Worm (Caenorhabditis elegans) whole organism, young adult: ENCODE results near the gene W09G12.10.

ENCODE experiments used
- C17E4.6 ChIP-seq: fragments of 200-800 bp; sonication (Bioruptor generic); IDR thresholded peaks from 2 replicates; pipeline ENCODE4 v1.3.6; 2022; ENCODE audit warnings: missing genetic modification reagents, missing genetic modification characterization, missing compliant biosample characterization
- F10E7.11 ChIP-seq: sonication (generic microtip); optimal IDR thresholded peaks from 2 replicates; lab custom pipeline; 2017; ENCODE audit warnings: mild to moderate bottlenecking, missing genetic modification characterization, moderate library complexity, missing compliant biosample characterization
- F23B12.7 ChIP-seq: sonication (generic microtip); optimal IDR thresholded peaks from 2 replicates; lab custom pipeline; 2017; ENCODE audit warnings: missing genetic modification characterization, mild to moderate bottlenecking, missing compliant biosample characterization, antibody characterized with exemption, moderate library complexity; ENCODE audit not compliant: insufficient read depth
- F33H1.4 ChIP-seq: fragments of 200-800 bp; sonication (Bioruptor generic); IDR thresholded peaks from 2 replicates; pipeline ENCODE4 v1.3.6; 2022; ENCODE audit warnings: missing genetic modification reagents, missing genetic modification characterization, missing compliant biosample characterization
- F55B11.4 ChIP-seq: sonication (generic microtip); optimal IDR thresholded peaks from 2 replicates; lab custom pipeline; 2016; ENCODE audit warnings: missing compliant biosample characterization, missing genetic modification characterization, borderline replicate concordance; ENCODE audit not compliant: insufficient read depth
- K12H6.12 ChIP-seq: fragments of 200-800 bp; sonication (Bioruptor generic); optimal IDR thresholded peaks from 2 replicates; lab custom pipeline; 2018; ENCODE audit warnings: mild to moderate bottlenecking, missing genetic modification characterization, missing compliant biosample characterization
- T07F8.4 ChIP-seq: sonication (generic microtip); optimal IDR thresholded peaks from 2 replicates; lab custom pipeline; 2016; ENCODE audit warnings: mild to moderate bottlenecking, missing genetic modification characterization, moderate library complexity, missing compliant biosample characterization
- T26A5.8 ChIP-seq: sonication (generic microtip); optimal IDR thresholded peaks from 2 replicates; lab custom pipeline; 2016; ENCODE audit warnings: missing genetic modification characterization, missing compliant biosample characterization
- Y53G8AR.9 ChIP-seq: fragments of 200-800 bp; sonication (Bioruptor generic); conservative IDR thresholded peaks from 2 replicates; pipeline ENCODE4 v1.3.6; 2022; ENCODE audit warnings: missing genetic modification reagents, missing genetic modification characterization, missing compliant biosample characterization
- Y56A3A.18 ChIP-seq: fragments of 200-800 bp; sonication (Bioruptor generic); IDR thresholded peaks from 2 replicates; pipeline ENCODE4 v1.3.6; 2022; ENCODE audit warnings: missing genetic modification reagents, missing genetic modification characterization, missing compliant biosample characterization
- Y67H2A.10 ChIP-seq: fragments of 200-800 bp; sonication (Bioruptor generic); conservative IDR thresholded peaks from 2 replicates; pipeline ENCODE4 v1.3.6; 2022; ENCODE audit warnings: missing genetic modification reagents, missing genetic modification characterization, missing compliant biosample characterization
- Y79H2A.3 ChIP-seq: fragments of 200-800 bp; sonication (Bioruptor generic); conservative IDR thresholded peaks from 2 replicates; pipeline ENCODE4 v1.3.6; 2022; ENCODE audit warnings: missing genetic modification reagents, missing genetic modification characterization, missing compliant biosample characterization
- athp-1 ChIP-seq: sonication (generic microtip); optimal IDR thresholded peaks from 2 replicates; lab custom pipeline; 2017; ENCODE audit warnings: mild to moderate bottlenecking, missing genetic modification characterization, missing compliant biosample characterization
- attf-3 ChIP-seq: fragments of 200-800 bp; sonication (Bioruptor generic); conservative IDR thresholded peaks from 2 replicates; pipeline ENCODE4 v1.3.6; 2022; ENCODE audit warnings: missing genetic modification reagents, missing genetic modification characterization, missing compliant biosample characterization
- bed-1 ChIP-seq: fragments of 200-800 bp; sonication (Bioruptor generic); IDR thresholded peaks from 2 replicates; pipeline ENCODE4 v1.3.6; 2022; ENCODE audit warnings: missing genetic modification reagents, missing genetic modification characterization, missing compliant biosample characterization
- ccch-3 ChIP-seq: fragments of 200-800 bp; sonication (Bioruptor generic); optimal IDR thresholded peaks from 2 replicates; lab custom pipeline; 2018; ENCODE audit warnings: mild to moderate bottlenecking, missing genetic modification characterization, missing compliant biosample characterization
- cebp-1 ChIP-seq, 2 experiments: fragments of 200-800 bp in 1 of 2; sonication (Bioruptor generic) in 1 of 2; sonication (generic microtip) in 1 of 2; IDR thresholded peaks in 1 of 2; optimal IDR thresholded peaks in 1 of 2; 2 replicates each; pipeline versions ENCODE4 v1.3.6 to Lab custom; 2017 to 2022; ENCODE audit warnings: missing compliant biosample characterization in 2 of 2, missing genetic modification characterization in 2 of 2, mild to moderate bottlenecking in 1 of 2, missing genetic modification reagents in 1 of 2, moderate library complexity in 1 of 2
- ceh-79 ChIP-seq: sonication (generic microtip); optimal IDR thresholded peaks from 2 replicates; lab custom pipeline; 2017; ENCODE audit warnings: mild to moderate bottlenecking, missing genetic modification characterization, missing compliant biosample characterization
- ceh-91 ChIP-seq: fragments of 200-800 bp; sonication (Bioruptor generic); IDR thresholded peaks from 2 replicates; pipeline ENCODE4 v1.3.6; 2022; ENCODE audit warnings: missing genetic modification reagents, missing genetic modification characterization, missing compliant biosample characterization
- chd-7 ChIP-seq: sonication (generic microtip); optimal IDR thresholded peaks from 2 replicates; lab custom pipeline; 2016; ENCODE audit warnings: mild to moderate bottlenecking, missing genetic modification characterization, moderate library complexity, missing compliant biosample characterization
- dox-1 ChIP-seq: fragments of 200-800 bp; sonication (Bioruptor generic); IDR thresholded peaks from 2 replicates; pipeline ENCODE4 v1.3.6; 2022; ENCODE audit warnings: missing genetic modification reagents, missing genetic modification characterization, missing compliant biosample characterization
- egl-18 ChIP-seq: fragments of 200-800 bp; sonication (Bioruptor generic); IDR thresholded peaks from 2 replicates; pipeline ENCODE4 v1.3.6; 2022; ENCODE audit warnings: missing genetic modification reagents, missing genetic modification characterization, missing compliant biosample characterization
- egl-44 ChIP-seq: fragments of 200-800 bp; sonication (Bioruptor generic); IDR thresholded peaks from 2 replicates; pipeline ENCODE4 v1.3.6; 2022; ENCODE audit warnings: missing genetic modification reagents, missing genetic modification characterization, missing compliant biosample characterization
- hmg-1.2 ChIP-seq: fragments of 200-800 bp; sonication (Bioruptor generic); IDR thresholded peaks from 2 replicates; pipeline ENCODE4 v1.3.6; 2022; ENCODE audit warnings: missing genetic modification reagents, missing genetic modification characterization, missing compliant biosample characterization
- lag-1 ChIP-seq: fragments of 200-800 bp; sonication (Bioruptor generic); IDR thresholded peaks from 2 replicates; pipeline ENCODE4 v1.3.6; 2022; ENCODE audit warnings: missing genetic modification reagents, missing genetic modification characterization, missing compliant biosample characterization
- lin-26 ChIP-seq: fragments of 200-800 bp; sonication (Bioruptor generic); IDR thresholded peaks from 2 replicates; pipeline ENCODE4 v1.3.6; 2022; ENCODE audit warnings: missing genetic modification reagents, missing genetic modification characterization, missing compliant biosample characterization
- lin-40 ChIP-seq: sonication (generic microtip); optimal IDR thresholded peaks from 2 replicates; lab custom pipeline; 2016; ENCODE audit warnings: missing genetic modification characterization, mild to moderate bottlenecking, missing compliant biosample characterization, missing genotype, missing genetic modification reagents
- lin-54 ChIP-seq: fragments of 200-800 bp; sonication (Bioruptor generic); optimal IDR thresholded peaks from 2 replicates; lab custom pipeline; 2018; ENCODE audit warnings: mild to moderate bottlenecking, missing genetic modification characterization, missing compliant biosample characterization
- lsl-1 ChIP-seq: fragments of 200-800 bp; sonication (Bioruptor generic); optimal IDR thresholded peaks from 2 replicates; lab custom pipeline; 2018; ENCODE audit warnings: mild to moderate bottlenecking, missing genetic modification characterization, moderate library complexity, missing compliant biosample characterization
- madf-10 ChIP-seq: sonication (generic microtip); optimal IDR thresholded peaks from 2 replicates; lab custom pipeline; 2016; ENCODE audit warnings: mild to moderate bottlenecking, missing genetic modification characterization, missing compliant biosample characterization
- madf-8 ChIP-seq: fragments of 200-800 bp; sonication (Bioruptor generic); conservative IDR thresholded peaks from 2 replicates; pipeline ENCODE4 v1.3.6; 2022; ENCODE audit warnings: missing genetic modification reagents, missing genetic modification characterization, missing compliant biosample characterization
- mcd-1 ChIP-seq: fragments of 200-800 bp; sonication (Bioruptor generic); IDR thresholded peaks from 2 replicates; pipeline ENCODE4 v1.3.6; 2022; ENCODE audit warnings: missing genetic modification reagents, missing genetic modification characterization, missing compliant biosample characterization
- nhr-179 ChIP-seq: sonication (generic microtip); optimal IDR thresholded peaks from 2 replicates; lab custom pipeline; 2016; ENCODE audit warnings: mild to moderate bottlenecking, missing genetic modification characterization, missing compliant biosample characterization
- nhr-90 ChIP-seq: sonication (generic microtip); optimal IDR thresholded peaks from 2 replicates; lab custom pipeline; 2016; ENCODE audit warnings: missing genotype, mild to moderate bottlenecking, missing genetic modification characterization, missing compliant biosample characterization
- pbrm-1 ChIP-seq: fragments of 200-800 bp; sonication (Bioruptor generic); IDR thresholded peaks from 2 replicates; pipeline ENCODE4 v1.3.6; 2022; ENCODE audit warnings: missing genetic modification reagents, missing genetic modification characterization, missing compliant biosample characterization
- rcor-1 ChIP-seq: fragments of 200-800 bp; sonication (Bioruptor generic); IDR thresholded peaks from 2 replicates; pipeline ENCODE4 v1.3.6; 2022; ENCODE audit warnings: missing genetic modification reagents, missing genetic modification characterization, missing compliant biosample characterization
- rec-8 ChIP-seq, 2 experiments: sonication (generic microtip); optimal IDR thresholded peaks; 2 replicates each; lab custom pipeline; 2016; ENCODE audit warnings: mild to moderate bottlenecking in 2 of 2, missing genetic modification characterization in 2 of 2, missing genetic modification reagents in 2 of 2, missing genotype in 2 of 2, missing biosample characterization in 1 of 2, missing compliant biosample characterization in 1 of 2, moderate library complexity in 1 of 2
- snpc-1.1 ChIP-seq: sonication (generic microtip); optimal IDR thresholded peaks from 2 replicates; lab custom pipeline; 2017; ENCODE audit warnings: missing genetic modification characterization, mild to moderate bottlenecking, missing compliant biosample characterization, antibody characterized with exemption, moderate library complexity, missing genotype, missing genetic modification reagents; ENCODE audit not compliant: insufficient read depth
- snpc-3.4 ChIP-seq: sonication (generic microtip); optimal IDR thresholded peaks from 2 replicates; lab custom pipeline; 2017; ENCODE audit warnings: missing genetic modification characterization, mild to moderate bottlenecking, missing compliant biosample characterization, antibody characterized with exemption, moderate library complexity, missing genotype, missing genetic modification reagents
- tbp1 ChIP-seq: fragments of 200-800 bp; sonication (Bioruptor generic); optimal IDR thresholded peaks from 2 replicates; lab custom pipeline; 2018; ENCODE audit warnings: mild to moderate bottlenecking, missing genetic modification characterization, missing compliant biosample characterization
- tbx-9 ChIP-seq: sonication (generic microtip); optimal IDR thresholded peaks from 2 replicates; lab custom pipeline; 2016; ENCODE audit warnings: borderline replicate concordance, missing genetic modification characterization, inconsistent platforms, missing compliant biosample characterization
- tlf-1 ChIP-seq: fragments of 200-800 bp; sonication (Bioruptor generic); optimal IDR thresholded peaks from 2 replicates; lab custom pipeline; 2018; ENCODE audit warnings: mild to moderate bottlenecking, missing genetic modification characterization, missing compliant biosample characterization
- zfh-2 ChIP-seq: fragments of 200-800 bp; sonication (Bioruptor generic); conservative IDR thresholded peaks from 2 replicates; pipeline ENCODE4 v1.3.6; 2022; ENCODE audit warnings: missing genetic modification reagents, missing genetic modification characterization, missing compliant biosample characterization
- ztf-22 ChIP-seq: fragments of 200-800 bp; sonication (Bioruptor generic); optimal IDR thresholded peaks from 2 replicates; lab custom pipeline; 2018; ENCODE audit warnings: mild to moderate bottlenecking, missing genetic modification characterization, moderate library complexity, missing compliant biosample characterization
- ztf-26 ChIP-seq: sonication (generic microtip); optimal IDR thresholded peaks from 2 replicates; lab custom pipeline; 2017; ENCODE audit warnings: missing genetic modification characterization, missing compliant biosample characterization

The W09G12.10 gene

ce11 chrIV:1261024-1261423 is 39.9 kb upstream of the W09G12.10 start, which contains the start of gene clec-169:
Gene clec-169, plus strand, starts transcription at chrIV:1261324.
- TF ChIP-seq T07F8.4, result no peak
- no peak for TF ChIP-seq madf-8 (GFP tag; lab: Robert Waterston, UW)
- no peak for TF ChIP-seq T26A5.8 (tag; lab: Kevin White, UChicago)
- TF ChIP-seq tlf-1 (GFP tag; lab: Kevin White, UChicago), result no peak
- TF ChIP-seq madf-10 (tag; lab: Kevin White, UChicago), result no peak
- TF ChIP-seq rec-8 (tag; optimal IDR thresholded peaks at IDR 0.05; lab: Kevin White, UChicago), result no peak
- no peak for TF ChIP-seq tbx-9 (tag; lab: Kevin White, UChicago)
- no peak for TF ChIP-seq pbrm-1 (GFP tag; lab: Robert Waterston, UW)
- TF ChIP-seq cebp-1 (GFP tag; IDR thresholded peaks at IDR 0.05; lab: Robert Waterston, UW), result no peak
- no peak for TF ChIP-seq cebp-1 (tag; optimal IDR thresholded peaks at IDR 0.05; lab: Kevin White, UChicago)
- no peak for TF ChIP-seq lag-1 (GFP tag; lab: Robert Waterston, UW)
- TF ChIP-seq nhr-90 (tag; lab: Kevin White, UChicago), result no peak
- TF ChIP-seq Y53G8AR.9 (GFP tag; lab: Robert Waterston, UW), result no peak
- TF ChIP-seq chd-7 (tag; lab: Kevin White, UChicago), result no peak

- TF ChIP-seq ztf-26 (no peak), rcor-1 (GFP tag; lab: Robert Waterston, UW) (no peak; the same call in 1 of the 2 replicates), athp-1 (tag; lab: Kevin White, UChicago) (no peak), lin-26 (GFP tag; lab: Robert Waterston, UW) (no peak), ceh-91 (no peak), F10E7.11 (tag; lab: Kevin White, UChicago) (no peak), lsl-1 (GFP tag; lab: Kevin White, UChicago) (peak; percentile 51), bed-1 (GFP tag; lab: Robert Waterston, UW) (no peak), lin-54 (peak; percentile 25), lag-1 (GFP tag; lab: Robert Waterston, UW) (no peak), pbrm-1 (GFP tag; lab: Robert Waterston, UW) (peak; percentile 71; the same call in 1 of the 2 replicates), ceh-79 (tag; lab: Kevin White, UChicago) (no peak), ztf-22 (GFP tag; lab: Kevin White, UChicago) (no peak), attf-3 (GFP tag; lab: Robert Waterston, UW) (no peak), F55B11.4 (tag; lab: Kevin White, UChicago) (no peak), lin-40 (tag; lab: Kevin White, UChicago) (no peak), C17E4.6 (no peak), ccch-3 (GFP tag; lab: Kevin White, UChicago) (no peak), K12H6.12 (tag; lab: Kevin White, UChicago) (no peak), Y53G8AR.9 (GFP tag; lab: Robert Waterston, UW) (no peak), F23B12.7 (tag; lab: Kevin White, UChicago) (no peak), F33H1.4 (GFP tag; lab: Robert Waterston, UW) (peak; percentile 43), hmg-1.2 (peak; percentile 72; the same call in 1 of the 2 replicates), chd-7 (tag; lab: Kevin White, UChicago) (no peak), snpc-3.4 (tag; lab: Kevin White, UChicago) (peak; percentile 91), egl-18 (GFP tag; lab: Robert Waterston, UW) (no peak), tbp1 (peak; percentile 45), Y67H2A.10 (GFP tag; lab: Robert Waterston, UW) (no peak), zfh-2 (GFP tag; lab: Robert Waterston, UW) (no peak), egl-44 (GFP tag; lab: Robert Waterston, UW) (no peak), dox-1 (GFP tag; lab: Robert Waterston, UW) (peak; percentile 41; the same call in 1 of the 2 replicates), nhr-179 (tag; lab: Kevin White, UChicago) (no peak), nhr-90 (tag; lab: Kevin White, UChicago) (no peak), Y56A3A.18 (GFP tag; lab: Robert Waterston, UW) (no peak), Y79H2A.3 (GFP tag; lab: Robert Waterston, UW) (no peak), mcd-1 (GFP tag; lab: Robert Waterston, UW) (peak; percentile 42; the same call in 1 of the 2 replicates), snpc-1.1 (peak; percentile 91)
Measured at ce11 chrIV:1260474-1260873, 39.4 kb upstream of the W09G12.10 start.
